Worm (Caenorhabditis elegans) whole organism, L4 larva: ENCODE results near the gene slc-5A12.

Experiments
- F37D6.2 ChIP-seq: sonication (generic microtip); optimal IDR thresholded peaks from 2 replicates; lab custom pipeline; 2016; ENCODE audit warnings: mild to moderate bottlenecking, missing genetic modification characterization, missing compliant biosample characterization
- F44E2.7 ChIP-seq: fragments of 200-800 bp; sonication (Bioruptor generic); IDR thresholded peaks from 2 replicates; pipeline ENCODE4 v2.1.2; 2022; ENCODE audit warnings: missing genetic modification characterization, missing compliant biosample characterization
- R02D3.7 ChIP-seq: fragments of 150-350 bp; sonication (generic microtip); optimal IDR thresholded peaks from 3 replicates; lab custom pipeline; 2014; ENCODE audit warnings: missing biosample characterization, missing genetic modification characterization
- Y48G9A.11 ChIP-seq: fragments of 200-800 bp; sonication (Bioruptor generic); IDR thresholded peaks from 2 replicates; pipeline ENCODE4 v1.3.6; 2022; ENCODE audit warnings: missing genetic modification reagents, missing genetic modification characterization, missing compliant biosample characterization
- Y5F2A.4 ChIP-seq: fragments of 200-800 bp; sonication (Bioruptor generic); optimal IDR thresholded peaks from 2 replicates; lab custom pipeline; 2018; ENCODE audit warnings: mild to moderate bottlenecking, missing genetic modification characterization, missing compliant biosample characterization
- Y75B8A.6 ChIP-seq: fragments of 200-800 bp; sonication (Bioruptor generic); IDR thresholded peaks from 2 replicates; pipeline ENCODE4 v1.3.6; 2022; ENCODE audit warnings: missing genetic modification reagents, missing genetic modification characterization, missing compliant biosample characterization
- aha-1 ChIP-seq: fragments of 150-350 bp; peaks from one replicate; lab custom pipeline; 2014; ENCODE audit warnings: missing biosample characterization, missing genetic modification characterization
- aly-2 ChIP-seq: sonication (generic microtip); optimal IDR thresholded peaks from 2 replicates; lab custom pipeline; 2018; ENCODE audit warnings: missing biosample characterization, missing genetic modification characterization
- arid-1 ChIP-seq: fragments of 200-800 bp; sonication (Bioruptor generic); conservative IDR thresholded peaks from 2 replicates; pipeline ENCODE4 v1.3.6; 2022; ENCODE audit warnings: missing genetic modification reagents, missing genetic modification characterization, missing compliant biosample characterization
- ceh-32 ChIP-seq: sonication (generic microtip); optimal IDR thresholded peaks from 2 replicates; lab custom pipeline; 2016; ENCODE audit warnings: mild to moderate bottlenecking, missing genetic modification characterization, missing compliant biosample characterization; ENCODE audit not compliant: poor library complexity
- daf-16 ChIP-seq, 3 experiments: sonication (generic microtip); optimal IDR thresholded peaks; 2 replicates each; lab custom pipeline; 2016 to 2017; ENCODE audit warnings: missing genetic modification characterization in 3 of 3, missing genetic modification reagents in 3 of 3, mild to moderate bottlenecking in 2 of 3, missing compliant biosample characterization in 2 of 3, missing biosample characterization in 1 of 3, moderate library complexity in 1 of 3
- daf-19 ChIP-seq: fragments of 200-800 bp; sonication (Bioruptor generic); conservative IDR thresholded peaks from 2 replicates; pipeline ENCODE4 v1.3.6; 2022; ENCODE audit warnings: missing genetic modification characterization, missing compliant biosample characterization
- daf-8 ChIP-seq: fragments of 200-800 bp; sonication (Bioruptor generic); IDR thresholded peaks from 2 replicates; pipeline ENCODE4 v1.3.6; 2022; ENCODE audit warnings: missing genetic modification characterization, missing compliant biosample characterization
- dmd-9 ChIP-seq: fragments of 200-800 bp; sonication (Bioruptor generic); IDR thresholded peaks from 2 replicates; pipeline ENCODE4 v1.3.6; 2022; ENCODE audit warnings: missing genetic modification reagents, missing genetic modification characterization, missing compliant biosample characterization
- dpl-1 ChIP-seq: fragments of 150-350 bp; optimal IDR thresholded peaks from 2 replicates; lab custom pipeline; 2014; ENCODE audit warnings: missing biosample characterization, missing genetic modification reagents, missing genetic modification characterization
- dve-1 ChIP-seq: sonication (generic microtip); optimal IDR thresholded peaks from 2 replicates; lab custom pipeline; 2017; ENCODE audit warnings: antibody characterized with exemption, mild to moderate bottlenecking, missing genetic modification characterization, missing compliant biosample characterization; ENCODE audit not compliant: insufficient read depth
- fkh-10 ChIP-seq: fragments of 150-350 bp; optimal IDR thresholded peaks from 2 replicates; lab custom pipeline; 2014; ENCODE audit warnings: missing biosample characterization, missing genetic modification reagents, missing genetic modification characterization
- hlh-11 ChIP-seq: fragments of 200-800 bp; sonication (Bioruptor generic); optimal IDR thresholded peaks from 2 replicates; lab custom pipeline; 2018; ENCODE audit warnings: mild to moderate bottlenecking, missing genetic modification characterization, missing compliant biosample characterization
- hmg-1.1 ChIP-seq: fragments of 200-800 bp; sonication (Bioruptor generic); IDR thresholded peaks from 2 replicates; pipeline ENCODE4 v1.3.6; 2022; ENCODE audit warnings: missing genetic modification reagents, missing genetic modification characterization, missing compliant biosample characterization
- jun-1 ChIP-seq: fragments of 150-350 bp; optimal IDR thresholded peaks from 2 replicates; lab custom pipeline; 2014; ENCODE audit warnings: missing biosample characterization, missing genetic modification reagents, missing genetic modification characterization
- lin-15B ChIP-seq: fragments of 150-350 bp; sonication (generic microtip); optimal IDR thresholded peaks from 3 replicates; lab custom pipeline; 2014; ENCODE audit warnings: missing biosample characterization, missing genetic modification characterization
- lin-39 ChIP-seq: fragments of 150-350 bp; optimal IDR thresholded peaks from 2 replicates; lab custom pipeline; 2014; ENCODE audit warnings: missing biosample characterization, missing genetic modification reagents, missing genetic modification characterization
- mdl-1 ChIP-seq, 2 experiments: fragments of 150-350 bp in 1 of 2; sonication (generic microtip) in 1 of 2; optimal IDR thresholded peaks; 2 replicates each; lab custom pipeline; 2014 to 2017; ENCODE audit warnings: missing biosample characterization in 2 of 2, missing genetic modification characterization in 2 of 2
- mes-2 ChIP-seq: sonication (generic microtip); optimal IDR thresholded peaks from 2 replicates; lab custom pipeline; 2016; ENCODE audit warnings: missing genotype, mild to moderate bottlenecking, missing genetic modification characterization, missing compliant biosample characterization; ENCODE audit not compliant: poor library complexity, severe bottlenecking
- nhr-10 ChIP-seq: fragments of 150-350 bp; optimal IDR thresholded peaks from 2 replicates; lab custom pipeline; 2014; ENCODE audit warnings: missing biosample characterization, missing genetic modification characterization
- nhr-237 ChIP-seq: sonication (generic microtip); optimal IDR thresholded peaks from 2 replicates; lab custom pipeline; 2017; ENCODE audit warnings: missing biosample characterization, missing genetic modification characterization
- nhr-28 ChIP-seq: fragments of 150-350 bp; optimal IDR thresholded peaks from 2 replicates; lab custom pipeline; 2014; ENCODE audit warnings: missing biosample characterization, missing genetic modification characterization
- nhr-41 ChIP-seq: fragments of 200-800 bp; sonication (Bioruptor generic); IDR thresholded peaks from 2 replicates; pipeline ENCODE4 v1.3.6; 2022; ENCODE audit warnings: missing genetic modification reagents, missing genetic modification characterization, missing compliant biosample characterization
- nhr-42 ChIP-seq: fragments of 200-800 bp; sonication (Bioruptor generic); IDR thresholded peaks from 2 replicates; pipeline ENCODE4 v1.3.6; 2022; ENCODE audit warnings: missing genetic modification characterization, missing compliant biosample characterization
- nhr-48 ChIP-seq: sonication (generic microtip); optimal IDR thresholded peaks from 2 replicates; lab custom pipeline; 2016; ENCODE audit warnings: mild to moderate bottlenecking, missing genetic modification characterization, missing compliant biosample characterization
- nhr-76 ChIP-seq: fragments of 150-350 bp; optimal IDR thresholded peaks from 2 replicates; lab custom pipeline; 2014; ENCODE audit warnings: missing biosample characterization, missing genetic modification characterization
- pha-4 ChIP-seq, 2 experiments: fragments of 150-350 bp in 1 of 2; fragments of 200-800 bp in 1 of 2; sonication (Bioruptor generic) in 1 of 2; IDR thresholded peaks in 1 of 2; optimal IDR thresholded peaks in 1 of 2; 2 replicates each; pipeline versions ENCODE4 v1.3.6 to Lab custom; 2014 to 2022; ENCODE audit warnings: missing genetic modification characterization in 2 of 2, missing genetic modification reagents in 2 of 2, missing biosample characterization in 1 of 2, missing compliant biosample characterization in 1 of 2
- php-3 ChIP-seq: fragments of 200-800 bp; sonication (Bioruptor generic); IDR thresholded peaks from 2 replicates; pipeline ENCODE4 v1.3.6; 2022; ENCODE audit warnings: missing genetic modification reagents, missing genetic modification characterization, missing compliant biosample characterization
- saeg-2 ChIP-seq: fragments of 200-800 bp; sonication (Bioruptor generic); IDR thresholded peaks from 2 replicates; pipeline ENCODE4 v1.3.6; 2022; ENCODE audit warnings: missing genetic modification reagents, missing genetic modification characterization, missing compliant biosample characterization
- sdz-12 ChIP-seq: fragments of 200-800 bp; sonication (Bioruptor generic); optimal IDR thresholded peaks from 2 replicates; lab custom pipeline; 2018; ENCODE audit warnings: mild to moderate bottlenecking, missing genetic modification characterization, missing compliant biosample characterization
- set-16 ChIP-seq: fragments of 200-800 bp; sonication (Bioruptor generic); IDR thresholded peaks from 2 replicates; pipeline ENCODE4 v1.3.6; 2022; ENCODE audit warnings: missing genetic modification reagents, missing genetic modification characterization, missing compliant biosample characterization
- snpc-1.2 ChIP-seq: fragments of 200-800 bp; sonication (Bioruptor generic); IDR thresholded peaks from 2 replicates; pipeline ENCODE4 v1.3.6; 2022; ENCODE audit warnings: missing genetic modification reagents, missing genetic modification characterization, missing compliant biosample characterization
- snpc-4 ChIP-seq: fragments of 150-350 bp; optimal IDR thresholded peaks from 2 replicates; lab custom pipeline; 2014; ENCODE audit warnings: missing biosample characterization, missing genetic modification characterization
- spr-3 ChIP-seq: fragments of 200-800 bp; sonication (Bioruptor generic); optimal IDR thresholded peaks from 2 replicates; lab custom pipeline; 2018; ENCODE audit warnings: mild to moderate bottlenecking, missing genetic modification characterization, missing compliant biosample characterization
- tag-97 ChIP-seq: fragments of 200-800 bp; sonication (Bioruptor generic); IDR thresholded peaks from 2 replicates; pipeline ENCODE4 v1.3.6; 2022; ENCODE audit warnings: missing genetic modification characterization, missing compliant biosample characterization
- unc-62 ChIP-seq, 3 experiments: fragments of 150-350 bp in 1 of 3; sonication (generic microtip); optimal IDR thresholded peaks in 2 of 3; peaks in 1 of 3; 1 replicate in 1 of 3; 2 replicates in 2 of 3; lab custom pipeline; 2014 to 2017; ENCODE audit warnings: missing biosample characterization in 3 of 3, missing genetic modification characterization in 3 of 3, missing genetic modification reagents in 3 of 3, missing genotype in 1 of 3
- zfp-3 ChIP-seq: fragments of 200-800 bp; sonication (Bioruptor generic); conservative IDR thresholded peaks from 2 replicates; pipeline ENCODE4 v1.3.6; 2022; ENCODE audit warnings: missing genetic modification reagents, missing genetic modification characterization, missing compliant biosample characterization
- zip-2 ChIP-seq: fragments of 150-350 bp; optimal IDR thresholded peaks from 2 replicates; lab custom pipeline; 2014; ENCODE audit warnings: missing biosample characterization, missing genetic modification characterization
- ztf-11 ChIP-seq: fragments of 150-350 bp; optimal IDR thresholded peaks from 2 replicates; lab custom pipeline; 2014; ENCODE audit warnings: missing biosample characterization, missing genetic modification characterization
- ztf-7 ChIP-seq: fragments of 150-350 bp; optimal IDR thresholded peaks from 2 replicates; lab custom pipeline; 2014; ENCODE audit warnings: missing biosample characterization, missing genetic modification characterization

The slc-5A12 gene

DNA sequence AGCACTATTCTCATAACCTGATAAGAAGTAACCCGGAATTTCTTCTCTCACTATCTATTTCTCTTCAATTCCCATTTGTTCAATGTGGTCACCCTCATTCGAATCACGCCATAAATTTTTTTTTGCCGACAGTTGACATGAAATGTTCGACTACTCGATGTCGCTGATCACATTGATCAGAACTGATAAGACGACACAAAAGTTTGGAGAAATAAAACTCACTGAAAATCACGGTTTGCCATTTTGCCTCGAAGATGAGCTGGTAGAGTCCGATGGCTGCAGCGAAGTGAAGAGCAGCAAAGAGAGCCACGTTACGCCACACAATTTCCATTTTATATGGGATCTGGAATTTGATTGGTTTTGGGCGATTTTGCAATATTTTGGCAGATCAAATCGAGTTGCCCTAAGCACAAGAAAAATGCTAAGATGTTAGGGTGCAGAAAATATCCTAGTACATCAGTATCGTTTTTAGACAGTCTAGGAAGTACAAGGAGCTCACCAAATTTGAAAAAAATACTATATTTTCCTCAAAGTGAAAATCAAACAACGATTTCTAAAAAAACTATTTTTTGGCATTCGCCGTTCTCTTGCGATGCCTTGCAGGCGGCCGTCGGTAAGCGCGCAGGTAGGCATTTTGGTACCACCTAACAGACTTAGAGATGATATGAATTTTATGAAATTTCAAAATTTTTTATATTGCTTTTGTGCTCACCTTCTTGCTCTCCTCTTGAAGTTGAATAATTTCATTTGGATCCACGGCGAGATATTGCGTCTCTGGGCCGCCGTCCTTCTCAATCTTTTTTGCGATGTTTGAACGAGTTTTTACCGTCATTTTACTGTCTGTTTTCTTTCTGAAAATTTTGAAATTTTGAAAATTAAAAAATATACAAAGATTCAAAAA, 22.1 kb upstream of the slc-5A12 start, which contains the start of gene fat-6 (continued):
- TF ChIP-seq nhr-10 (tag; lab: Kevin White, UChicago) (peak; percentile 52), ztf-7 (no peak), Y5F2A.4 (GFP tag; lab: Kevin White, UChicago) (no peak), daf-19 (GFP tag; lab: Robert Waterston, UW) (peak; percentile 44; the same call in 1 of the 2 replicates), nhr-28 (peak; percentile 84), unc-62 (GFP tag; optimal IDR thresholded peaks at IDR 0.05 in 1 of 2; lab: Kevin White, UChicago) (peak in 1 of 2 experiments; percentile 62), unc-62 (tag; optimal IDR thresholded peaks at IDR 0.05; lab: Kevin White, UChicago) (no peak)

DNA sequence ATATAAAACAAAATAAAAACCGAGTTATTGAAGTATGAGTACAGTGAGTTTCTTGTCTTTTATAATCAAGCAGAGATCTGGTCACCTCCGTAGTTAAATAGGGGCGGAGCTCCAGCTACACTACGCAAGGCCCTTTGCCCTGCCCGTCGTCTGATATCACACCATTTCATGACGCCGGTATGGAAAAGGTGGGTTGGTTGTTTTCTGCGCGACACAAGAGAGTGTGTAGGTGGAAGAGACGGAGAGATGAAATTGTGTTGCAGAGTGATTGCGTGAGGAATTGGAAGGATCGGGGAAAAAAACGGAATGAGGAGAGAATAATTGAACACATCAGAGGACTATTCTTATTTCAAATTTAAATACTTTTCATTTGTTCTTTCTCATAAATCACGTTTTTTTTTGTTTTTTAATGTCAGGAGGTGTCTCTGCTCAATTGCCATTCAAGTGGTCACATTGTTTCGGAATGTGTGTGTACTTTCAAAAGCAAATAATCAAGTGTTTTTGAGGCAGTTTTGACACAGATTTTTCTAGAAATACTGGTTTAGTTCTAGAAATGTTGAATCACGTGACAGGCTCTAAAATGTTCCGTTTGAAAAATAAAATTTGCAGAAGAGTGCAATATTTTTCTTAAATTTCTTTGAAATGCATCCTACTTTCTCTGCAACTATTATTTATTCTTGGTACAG, 21.3 kb upstream of the slc-5A12 start, which contains the start of gene ZK822.9:
Gene ZK822.9, plus strand, starts transcription at position 180 of the 686 bp plus-strand sequence.
- TF ChIP-seq F37D6.2: no peak
- TF ChIP-seq nhr-48 (tag; lab: Kevin White, UChicago): no peak
- peak; percentile 47; the same call in 1 of the 2 replicates for TF ChIP-seq set-16 (GFP tag; lab: Robert Waterston, UW)
- TF ChIP-seq zip-2 (tag; lab: Kevin White, UChicago): no peak
- TF ChIP-seq F44E2.7 (GFP tag; lab: Robert Waterston, UW): no peak
- TF ChIP-seq ztf-11 (tag; lab: Kevin White, UChicago): no peak
- TF ChIP-seq nhr-41 (GFP tag; lab: Robert Waterston, UW): no peak
- TF ChIP-seq dve-1: peak; percentile 24
- TF ChIP-seq R02D3.7: no peak
- TF ChIP-seq aha-1 (tag; lab: Kevin White, UChicago): peak; percentile 65
- no peak for TF ChIP-seq hmg-1.1 (GFP tag; lab: Robert Waterston, UW)
- TF ChIP-seq snpc-4: no peak
- TF ChIP-seq arid-1: no peak
- TF ChIP-seq tag-97 (GFP tag; lab: Robert Waterston, UW): no peak
- TF ChIP-seq daf-8: no peak
- peak; percentile 30 for TF ChIP-seq mes-2
- no peak for TF ChIP-seq fkh-10
- TF ChIP-seq php-3: no peak
- TF ChIP-seq nhr-42 (GFP tag; lab: Robert Waterston, UW): no peak
- TF ChIP-seq mdl-1 (tag; optimal IDR thresholded peaks at IDR 0.05; lab: Kevin White, UChicago): no peak
- TF ChIP-seq nhr-237 (tag; lab: Kevin White, UChicago): no peak
- no peak for TF ChIP-seq ceh-32 (tag; lab: Kevin White, UChicago)
- TF ChIP-seq dmd-9 (GFP tag; lab: Robert Waterston, UW): no peak
- TF ChIP-seq daf-16 (GFP tag; optimal IDR thresholded peaks at IDR 0.05; lab: Kevin White, UChicago): no peak
- peak; percentile 70 for TF ChIP-seq daf-16 (tag; optimal IDR thresholded peaks at IDR 0.05; lab: Kevin White, UChicago)
- TF ChIP-seq dpl-1: no peak
- peak; percentile 82 for TF ChIP-seq nhr-28
- no peak for TF ChIP-seq Y48G9A.11
- no peak for TF ChIP-seq jun-1 (tag; lab: Kevin White, UChicago)
- TF ChIP-seq hlh-11 (tag; lab: Kevin White, UChicago): peak; percentile 78
- no peak for TF ChIP-seq aly-2 (tag; lab: Kevin White, UChicago)
- no peak for TF ChIP-seq pha-4 (GFP tag; IDR thresholded peaks at IDR 0.05; lab: Robert Waterston, UW)
- TF ChIP-seq pha-4 (tag; optimal IDR thresholded peaks at IDR 0.05; lab: Kevin White, UChicago): no peak
- no peak for TF ChIP-seq Y75B8A.6 (GFP tag; lab: Robert Waterston, UW)
- TF ChIP-seq nhr-76 (tag; lab: Kevin White, UChicago): no peak
- no peak for TF ChIP-seq sdz-12 (GFP tag; lab: Kevin White, UChicago)
- TF ChIP-seq saeg-2 (GFP tag; lab: Robert Waterston, UW): no peak
- TF ChIP-seq spr-3 (GFP tag; lab: Kevin White, UChicago): no peak
- no peak for TF ChIP-seq zfp-3
- no peak for TF ChIP-seq lin-39 (tag; lab: Kevin White, UChicago)
- TF ChIP-seq snpc-1.2 (GFP tag; lab: Robert Waterston, UW): no peak
- TF ChIP-seq lin-15B (tag; lab: Kevin White, UChicago): no peak
